Worm (Caenorhabditis elegans): ENCODE data around the gene clec-251.

ce11 chrV:18721873-18722272 is 24.9 kb downstream of the clec-251 start:
- TF ChIP-seq blmp-1 (tag; optimal IDR thresholded peaks at IDR 0.05) (no peak), unc-39 (tag; optimal IDR thresholded peaks at IDR 0.05) (no peak), pha-4 (tag; optimal IDR thresholded peaks at IDR 0.05) (no peak), snpc-4 (tag; optimal IDR thresholded peaks at IDR 0.05) (no peak)

All from whole organism, mixed stage, embryonic.